Fruit fly (Drosophila melanogaster) whole organism, embryonic: ENCODE measurements around the gene CG11836.

Experiments
- Atf6 ChIP-seq: fragments of 200-800 bp; sonication (Bioruptor generic); IDR thresholded peaks from 2 replicates; pipeline ENCODE4 v1.3.6; 2022; ENCODE audit warnings: missing biosample characterization, missing genetic modification characterization
- Bgb ChIP-seq: fragments of 200-800 bp; sonication (Bioruptor generic); IDR thresholded peaks from 2 replicates; pipeline ENCODE4 v1.3.6; 2022; ENCODE audit warnings: missing biosample characterization, missing genetic modification characterization; ENCODE audit not compliant: partially characterized antibody
- BtbVII ChIP-seq: fragments of 200-800 bp; sonication (Bioruptor generic); optimal IDR thresholded peaks from 3 replicates; lab custom pipeline; 2017; ENCODE audit warnings: missing biosample characterization, mild to moderate bottlenecking, missing genetic modification characterization
- CG10274 ChIP-seq: fragments of 200-800 bp; sonication (Bioruptor generic); optimal IDR thresholded peaks from 3 replicates; lab custom pipeline; 2017; ENCODE audit warnings: missing biosample characterization, mild to moderate bottlenecking, missing genetic modification characterization
- CG11093 ChIP-seq: fragments of 200-800 bp; sonication (Bioruptor generic); IDR thresholded peaks from 3 replicates; pipeline ENCODE4 v1.3.6; 2022; ENCODE audit warnings: missing biosample characterization, missing genetic modification characterization
- CG12155 ChIP-seq: fragments of 200-800 bp; sonication (Bioruptor generic); optimal IDR thresholded peaks from 3 replicates; lab custom pipeline; 2016; ENCODE audit warnings: missing biosample characterization, missing genetic modification characterization
- CG12299 ChIP-seq: fragments of 200-800 bp; sonication (Bioruptor generic); optimal IDR thresholded peaks from 2 replicates; lab custom pipeline; 2018; ENCODE audit warnings: missing biosample characterization, mild to moderate bottlenecking, missing genetic modification characterization
- CG13424 ChIP-seq: fragments of 200-800 bp; sonication (Bioruptor generic); optimal IDR thresholded peaks from 2 replicates; lab custom pipeline; 2019; ENCODE audit warnings: missing biosample characterization, mild to moderate bottlenecking, missing genetic modification characterization, moderate library complexity
- CG13775 ChIP-seq: fragments of 200-800 bp; sonication (Bioruptor generic); optimal IDR thresholded peaks from 3 replicates; lab custom pipeline; 2017; ENCODE audit warnings: missing biosample characterization, mild to moderate bottlenecking, missing genetic modification characterization
- CG17359 ChIP-seq: fragments of 200-800 bp; sonication (Bioruptor generic); optimal IDR thresholded peaks from 3 replicates; lab custom pipeline; 2018; ENCODE audit warnings: missing biosample characterization, mild to moderate bottlenecking, missing genetic modification characterization, moderate library complexity
- CG17385 ChIP-seq: fragments of 200-800 bp; sonication (Bioruptor generic); optimal IDR thresholded peaks from 3 replicates; lab custom pipeline; 2018; ENCODE audit warnings: missing biosample characterization, mild to moderate bottlenecking, missing genetic modification characterization
- CG17829 ChIP-seq: fragments of 200-800 bp; optimal IDR thresholded peaks from 2 replicates; lab custom pipeline; 2019; ENCODE audit warnings: missing biosample characterization, mild to moderate bottlenecking, missing genetic modification characterization, moderate library complexity
- CG17912 ChIP-seq: fragments of 200-800 bp; sonication (Bioruptor generic); optimal IDR thresholded peaks from 2 replicates; lab custom pipeline; 2018; ENCODE audit warnings: missing biosample characterization, mild to moderate bottlenecking, missing genetic modification characterization
- CG1792 ChIP-seq: fragments of 200-800 bp; sonication (Bioruptor generic); optimal IDR thresholded peaks from 2 replicates; lab custom pipeline; 2016; ENCODE audit warnings: missing biosample characterization, missing genetic modification characterization
- CG2120 ChIP-seq: fragments of 200-800 bp; sonication (Bioruptor generic); optimal IDR thresholded peaks from 3 replicates; lab custom pipeline; 2016; ENCODE audit warnings: missing biosample characterization, missing genetic modification characterization
- CG30431 ChIP-seq: fragments of 200-800 bp; sonication (Bioruptor generic); optimal IDR thresholded peaks from 2 replicates; lab custom pipeline; 2017; ENCODE audit warnings: missing biosample characterization, missing genetic modification characterization
- CG31224 ChIP-seq: fragments of 200-800 bp; sonication (Bioruptor generic); IDR thresholded peaks from 2 replicates; pipeline ENCODE4 v1.3.6; 2022; ENCODE audit warnings: missing biosample characterization, missing genetic modification characterization
- CG32767 ChIP-seq: fragments of 200-800 bp; sonication (Bioruptor generic); IDR thresholded peaks from 2 replicates; pipeline ENCODE4 v1.3.6; 2022; ENCODE audit warnings: missing biosample characterization, missing genetic modification characterization
- CG4328 ChIP-seq: fragments of 200-800 bp; sonication (Bioruptor generic); optimal IDR thresholded peaks from 3 replicates; lab custom pipeline; 2017; ENCODE audit warnings: missing biosample characterization, missing genetic modification reagents, missing genetic modification characterization
- CG5180 ChIP-seq: fragments of 200-800 bp; sonication (Bioruptor generic); optimal IDR thresholded peaks from 3 replicates; lab custom pipeline; 2017; ENCODE audit warnings: missing biosample characterization, missing genetic modification characterization, mild to moderate bottlenecking, moderate library complexity, missing genetic modification reagents
- CG6854 ChIP-seq: fragments of 200-800 bp; sonication (Bioruptor generic); optimal IDR thresholded peaks from 3 replicates; lab custom pipeline; 2017; ENCODE audit warnings: missing biosample characterization, mild to moderate bottlenecking, missing genetic modification characterization
- CG7786 ChIP-seq: fragments of 200-800 bp; sonication (Bioruptor generic); optimal IDR thresholded peaks from 2 replicates; lab custom pipeline; 2016; ENCODE audit warnings: missing biosample characterization, missing genetic modification characterization
- CG9215 ChIP-seq: fragments of 200-800 bp; sonication (Bioruptor generic); IDR thresholded peaks from 2 replicates; pipeline ENCODE4 v1.3.6; 2022; ENCODE audit warnings: missing biosample characterization, missing genetic modification characterization
- CG9437 ChIP-seq: fragments of 200-800 bp; sonication (Bioruptor generic); optimal IDR thresholded peaks from 2 replicates; lab custom pipeline; 2018; ENCODE audit warnings: missing biosample characterization, mild to moderate bottlenecking, missing genetic modification characterization
- D ChIP-seq, 2 experiments: fragments of 200-800 bp in 1 of 2; fragments of >200 bp in 1 of 2; sonication (Bioruptor generic) in 1 of 2; optimal IDR thresholded peaks; 2 replicates in 1 of 2; 3 replicates in 1 of 2; lab custom pipeline; 2017; ENCODE audit warnings: mild to moderate bottlenecking in 1 of 2, missing biosample characterization in 1 of 2, missing genetic modification characterization in 1 of 2, missing genetic modification reagents in 1 of 2
- D19B ChIP-seq: fragments of 200-800 bp; sonication (Bioruptor generic); optimal IDR thresholded peaks from 2 replicates; lab custom pipeline; 2017; ENCODE audit warnings: missing biosample characterization, mild to moderate bottlenecking, missing genetic modification characterization
- Ets65A ChIP-seq: fragments of 200-800 bp; sonication (Bioruptor generic); peaks from one replicate; lab custom pipeline; 2016; ENCODE audit warnings: missing biosample characterization, missing genetic modification characterization
- Fer1 ChIP-seq: fragments of 200-800 bp; sonication (Bioruptor generic); optimal IDR thresholded peaks from 2 replicates; lab custom pipeline; 2017; ENCODE audit warnings: missing biosample characterization, mild to moderate bottlenecking, missing genetic modification characterization
- MTF-1 ChIP-seq: fragments of 200-800 bp; sonication (Bioruptor generic); optimal IDR thresholded peaks from 2 replicates; lab custom pipeline; 2018; ENCODE audit warnings: missing biosample characterization, mild to moderate bottlenecking, missing genetic modification characterization, borderline replicate concordance
- NFAT ChIP-seq: fragments of 200-800 bp; sonication (Bioruptor generic); IDR thresholded peaks from 2 replicates; pipeline ENCODE4 v1.3.6; 2022; ENCODE audit warnings: missing biosample characterization, missing genetic modification characterization
- Nf-YB ChIP-seq: fragments of 200-800 bp; sonication (Bioruptor generic); optimal IDR thresholded peaks from 3 replicates; lab custom pipeline; 2019; ENCODE audit warnings: missing biosample characterization, mild to moderate bottlenecking, missing genetic modification characterization, moderate library complexity
- PHDP ChIP-seq: fragments of 200-800 bp; sonication (Bioruptor generic); optimal IDR thresholded peaks from 3 replicates; lab custom pipeline; 2018; ENCODE audit warnings: missing biosample characterization, mild to moderate bottlenecking, missing genetic modification characterization, moderate library complexity
- Rx ChIP-seq: fragments of 200-800 bp; sonication (Bioruptor generic); IDR thresholded peaks from 2 replicates; pipeline ENCODE4 v1.3.6; 2022; ENCODE audit warnings: missing biosample characterization, missing genetic modification characterization
- Trl ChIP-seq, 3 experiments: fragments of >200 bp in 2 of 3; fragments of 200-800 bp in 1 of 3; sonication (Bioruptor generic) in 1 of 3; optimal IDR thresholded peaks; 2 replicates in 1 of 3; 3 replicates in 2 of 3; lab custom pipeline; 2016 to 2017; ENCODE audit warnings: missing biosample characterization in 1 of 3, missing genetic modification characterization in 1 of 3
- dpn ChIP-seq, 2 experiments: fragments of 200-800 bp; sonication (Bioruptor generic); optimal IDR thresholded peaks; 3 replicates each; lab custom pipeline; 2016; ENCODE audit warnings: missing biosample characterization in 2 of 2, missing genetic modification characterization in 2 of 2
- insv ChIP-seq, 2 experiments: fragments of 200-800 bp; sonication (Bioruptor generic); optimal IDR thresholded peaks; 3 replicates each; lab custom pipeline; 2016 to 2018; ENCODE audit warnings: missing biosample characterization in 2 of 2, missing genetic modification characterization in 2 of 2
- kni ChIP-seq: fragments of 200-800 bp; sonication (Bioruptor generic); optimal IDR thresholded peaks from 3 replicates; lab custom pipeline; 2017; ENCODE audit warnings: mild to moderate bottlenecking, missing biosample characterization, missing genetic modification reagents, missing genetic modification characterization
- maf-S ChIP-seq: fragments of 200-800 bp; sonication (Bioruptor generic); optimal IDR thresholded peaks from 2 replicates; lab custom pipeline; 2016; ENCODE audit warnings: missing biosample characterization, missing genetic modification characterization
- nerfin-1 ChIP-seq: fragments of 200-800 bp; sonication (Bioruptor generic); optimal IDR thresholded peaks from 3 replicates; lab custom pipeline; 2019; ENCODE audit warnings: missing biosample characterization, mild to moderate bottlenecking, missing genetic modification characterization, moderate library complexity
- onecut ChIP-seq: fragments of 200-800 bp; sonication (Bioruptor generic); IDR thresholded peaks from 2 replicates; pipeline ENCODE4 v1.3.6; 2022; ENCODE audit warnings: missing biosample characterization, missing genetic modification characterization
- pb ChIP-seq: fragments of 200-800 bp; sonication (Bioruptor generic); optimal IDR thresholded peaks from 3 replicates; lab custom pipeline; 2016; ENCODE audit warnings: missing biosample characterization, missing genetic modification characterization
- pfk ChIP-seq: fragments of 200-800 bp; sonication (Bioruptor generic); optimal IDR thresholded peaks from 2 replicates; lab custom pipeline; 2018; ENCODE audit warnings: missing biosample characterization, mild to moderate bottlenecking, missing genetic modification characterization, moderate library complexity
- sd ChIP-seq: fragments of 200-800 bp; sonication (Bioruptor generic); optimal IDR thresholded peaks from 3 replicates; lab custom pipeline; 2018; ENCODE audit warnings: missing biosample characterization, mild to moderate bottlenecking, missing genetic modification characterization, moderate library complexity
- sens ChIP-seq: fragments of 200-800 bp; sonication (Bioruptor generic); peaks from one replicate; lab custom pipeline; 2016; ENCODE audit warnings: missing biosample characterization, missing genetic modification characterization
- slbo ChIP-seq: fragments of 200-800 bp; sonication (Bioruptor generic); IDR thresholded peaks from 2 replicates; pipeline ENCODE4 v1.3.6; 2022; ENCODE audit warnings: missing biosample characterization, missing genetic modification characterization
- z ChIP-seq: fragments of 200-800 bp; sonication (Bioruptor generic); IDR thresholded peaks from 3 replicates; pipeline ENCODE4 v1.3.6; 2022; ENCODE audit warnings: missing biosample characterization, missing genetic modification characterization
- zfh2 ChIP-seq: fragments of 200-800 bp; sonication (Bioruptor generic); optimal IDR thresholded peaks from 2 replicates; lab custom pipeline; 2016; ENCODE audit warnings: missing biosample characterization, missing genetic modification characterization

Gene CG11836

dm6 chr3R:25027281-25028219 is 43.4 kb upstream of the CG11836 start (continued):
- TF ChIP-seq sens (GFP tag; lab: Kevin White, UChicago): peak; percentile 46
- TF ChIP-seq D19B (GFP tag; lab: Kevin White, UChicago): peak; percentile 52
- TF ChIP-seq CG2120 (GFP tag; lab: Kevin White, UChicago): peak; percentile 75
- peak; percentile 28 for TF ChIP-seq CG12155
- TF ChIP-seq CG6854 (GFP tag; lab: Kevin White, UChicago): peak; percentile 4
- TF ChIP-seq CG9215: 0 out of 2 replicates have a peak, but pooled peaks have one; percentile 21
- TF ChIP-seq Nf-YB (GFP tag; lab: Kevin White, UChicago): peak; percentile 26
- TF ChIP-seq D (optimal IDR thresholded peaks at IDR 0.05; lab: Kevin White, UChicago): no peak
- TF ChIP-seq D (GFP tag; optimal IDR thresholded peaks at IDR 0.05; lab: Kevin White, UChicago): no peak
- no peak for TF ChIP-seq CG5180 (GFP tag; lab: Kevin White, UChicago)
- peak; percentile 43 for TF ChIP-seq PHDP (tag; lab: Kevin White, UChicago)
- TF ChIP-seq CG9437 (GFP tag; lab: Kevin White, UChicago): peak; percentile 61
- peak; percentile 57 for TF ChIP-seq CG17385 (GFP tag; lab: Kevin White, UChicago)
- peak; percentile 90 for TF ChIP-seq Ets65A (GFP tag; lab: Kevin White, UChicago)
- TF ChIP-seq sd (tag; lab: Kevin White, UChicago): peak; percentile 72
- TF ChIP-seq Rx (GFP tag; lab: Robert Waterston, UW): no peak
- peak; percentile 60 for TF ChIP-seq pb (GFP tag; lab: Kevin White, UChicago)
- peak; percentile 50 for TF ChIP-seq MTF-1 (GFP tag; lab: Kevin White, UChicago)
- no peak for TF ChIP-seq z (GFP tag; lab: Robert Waterston, UW)
- TF ChIP-seq slbo (GFP tag; lab: Robert Waterston, UW): peak; percentile 26; the same call in 1 of the 2 replicates
- peak; percentile 33 for TF ChIP-seq CG13775
- no peak for TF ChIP-seq CG17359 (tag; lab: Kevin White, UChicago)
- no peak for TF ChIP-seq CG32767 (GFP tag; lab: Robert Waterston, UW)
- peak; percentile 20; the same call in 1 of the 2 replicates for TF ChIP-seq NFAT (GFP tag; lab: Robert Waterston, UW)
- peak; percentile 23 for TF ChIP-seq CG4328 (GFP tag; lab: Kevin White, UChicago)
- peak; percentile 10 for TF ChIP-seq zfh2 (GFP tag; lab: Kevin White, UChicago)
- TF ChIP-seq Fer1 (GFP tag; lab: Kevin White, UChicago): peak; percentile 41
- no peak for TF ChIP-seq Trl (optimal IDR thresholded peaks at IDR 0.05; lab: Kevin White, UChicago)
- no peak for TF ChIP-seq Trl (GFP tag; optimal IDR thresholded peaks at IDR 0.05; lab: Kevin White, UChicago)
- peak; percentile 59 for TF ChIP-seq CG13424
- peak; percentile 22 for TF ChIP-seq CG1792 (GFP tag; lab: Kevin White, UChicago)
- TF ChIP-seq CG30431 (GFP tag; lab: Kevin White, UChicago): no peak
- TF ChIP-seq onecut: 0 out of 2 replicates have a peak, but pooled peaks have one; percentile 6
- peak; percentile 32; the same call in 1 of the 2 replicates for TF ChIP-seq Atf6 (GFP tag; lab: Robert Waterston, UW)
- TF ChIP-seq Bgb (GFP tag; lab: Robert Waterston, UW): 0 out of 2 replicates have a peak, but pooled peaks have one; percentile 28
- TF ChIP-seq CG31224 (GFP tag; lab: Robert Waterston, UW): peak; percentile 99
- TF ChIP-seq CG7786 (GFP tag; lab: Kevin White, UChicago): peak; percentile 36
- peak; percentile 17 for TF ChIP-seq CG12299 (tag; lab: Kevin White, UChicago)
- no peak for TF ChIP-seq CG11093 (GFP tag; lab: Robert Waterston, UW)
- TF ChIP-seq dpn (GFP tag; optimal IDR thresholded peaks at IDR 0.05; lab: Kevin White, UChicago): peak in 1 of 2 experiments; percentile 45
- peak; percentile 18 for TF ChIP-seq CG17912 (GFP tag; lab: Kevin White, UChicago)
- peak; percentile 4 for TF ChIP-seq CG17829 (tag; lab: Kevin White, UChicago)
- peak; percentile 10 for TF ChIP-seq pfk (GFP tag; lab: Kevin White, UChicago)
- TF ChIP-seq maf-S (GFP tag; lab: Kevin White, UChicago): peak; percentile 8
- TF ChIP-seq kni (GFP tag; lab: Kevin White, UChicago): no peak
- peak; percentile 59 for TF ChIP-seq BtbVII (GFP tag; lab: Kevin White, UChicago)
- TF ChIP-seq CG10274 (GFP tag; lab: Kevin White, UChicago): peak; percentile 21
- TF ChIP-seq insv (GFP tag; optimal IDR thresholded peaks at IDR 0.05; lab: Kevin White, UChicago): no peak
- TF ChIP-seq nerfin-1 (tag; lab: Kevin White, UChicago): peak; percentile 11
